Fruit fly (Drosophila melanogaster) whole organism, embryonic: ENCODE results near the gene CG1440.

ENCODE experiments used
- Awh ChIP-seq: fragments of 200-800 bp; sonication (Bioruptor generic); IDR thresholded peaks from 2 replicates; pipeline ENCODE4, ENCODE4 v1.3.6; 2022; ENCODE audit warnings: missing biosample characterization, missing genetic modification characterization
- Blimp-1 ChIP-seq: fragments of 200-800 bp; sonication (Bioruptor generic); optimal IDR thresholded peaks from 3 replicates; lab custom pipeline; 2018; ENCODE audit warnings: missing biosample characterization, missing genetic modification characterization, mild to moderate bottlenecking, moderate library complexity, missing genetic modification reagents
- CG10209 ChIP-seq: fragments of 200-800 bp; sonication (Bioruptor generic); optimal IDR thresholded peaks from 3 replicates; lab custom pipeline; 2017; ENCODE audit warnings: missing biosample characterization, mild to moderate bottlenecking, missing genetic modification characterization, missing genetic modification reagents
- CG10979 ChIP-seq: fragments of 200-800 bp; sonication (Bioruptor generic); optimal IDR thresholded peaks from 2 replicates; lab custom pipeline; 2018; ENCODE audit warnings: missing biosample characterization, mild to moderate bottlenecking, missing genetic modification characterization, moderate library complexity
- CG11696 ChIP-seq: fragments of 200-800 bp; sonication (Bioruptor generic); IDR thresholded peaks from 2 replicates; pipeline ENCODE4 v1.3.6; 2022; ENCODE audit warnings: missing biosample characterization, missing genetic modification characterization
- CG13123 ChIP-seq: fragments of 200-800 bp; sonication (Bioruptor generic); optimal IDR thresholded peaks from 2 replicates; lab custom pipeline; 2016; ENCODE audit warnings: missing biosample characterization, missing genetic modification characterization
- CG13624 ChIP-seq: fragments of 200-800 bp; sonication (Bioruptor generic); optimal IDR thresholded peaks from 2 replicates; lab custom pipeline; 2016; ENCODE audit warnings: missing biosample characterization, missing genetic modification characterization
- CG13775 ChIP-seq: fragments of 200-800 bp; sonication (Bioruptor generic); optimal IDR thresholded peaks from 3 replicates; lab custom pipeline; 2017; ENCODE audit warnings: missing biosample characterization, mild to moderate bottlenecking, missing genetic modification characterization
- CG14710 ChIP-seq: fragments of 200-800 bp; sonication (Bioruptor generic); optimal IDR thresholded peaks from 3 replicates; lab custom pipeline; 2019; ENCODE audit warnings: missing biosample characterization, mild to moderate bottlenecking, missing genetic modification characterization, moderate library complexity
- CG17359 ChIP-seq: fragments of 200-800 bp; sonication (Bioruptor generic); optimal IDR thresholded peaks from 3 replicates; lab custom pipeline; 2018; ENCODE audit warnings: missing biosample characterization, mild to moderate bottlenecking, missing genetic modification characterization, moderate library complexity
- CG17361 ChIP-seq: fragments of 200-800 bp; sonication (Bioruptor generic); IDR thresholded peaks from 3 replicates; pipeline ENCODE4 v1.3.6; 2022; ENCODE audit warnings: missing biosample characterization, missing genetic modification characterization
- CG2712 ChIP-seq: fragments of 200-800 bp; optimal IDR thresholded peaks from 3 replicates; lab custom pipeline; 2019; ENCODE audit warnings: missing biosample characterization, mild to moderate bottlenecking, missing genetic modification characterization, moderate library complexity
- CG30403 ChIP-seq: fragments of 200-800 bp; sonication (Bioruptor generic); optimal IDR thresholded peaks from 3 replicates; lab custom pipeline; 2016; ENCODE audit warnings: missing biosample characterization, missing genetic modification characterization
- CG32772 ChIP-seq: fragments of 200-800 bp; sonication (Bioruptor generic); IDR thresholded peaks from 2 replicates; pipeline ENCODE4 v1.3.6; 2022; ENCODE audit warnings: missing biosample characterization, missing genetic modification characterization
- CG34376 ChIP-seq: fragments of 200-800 bp; sonication (Bioruptor generic); optimal IDR thresholded peaks from 2 replicates; lab custom pipeline; 2018; ENCODE audit warnings: missing biosample characterization, mild to moderate bottlenecking, missing genetic modification characterization
- CG4360 ChIP-seq: fragments of 200-800 bp; sonication (Bioruptor generic); IDR thresholded peaks from 2 replicates; pipeline ENCODE4 v1.3.6; 2022; ENCODE audit warnings: missing biosample characterization, missing genetic modification characterization
- CG5180 ChIP-seq: fragments of 200-800 bp; sonication (Bioruptor generic); optimal IDR thresholded peaks from 3 replicates; lab custom pipeline; 2017; ENCODE audit warnings: missing biosample characterization, missing genetic modification characterization, mild to moderate bottlenecking, moderate library complexity, missing genetic modification reagents
- CG6791 ChIP-seq: fragments of 200-800 bp; sonication (Bioruptor generic); IDR thresholded peaks from 3 replicates; pipeline ENCODE4 v1.3.6; 2022; ENCODE audit warnings: missing biosample characterization, missing genetic modification characterization; ENCODE audit not compliant: partially characterized antibody
- CG7987 ChIP-seq: fragments of 200-800 bp; sonication (Bioruptor generic); optimal IDR thresholded peaks from 2 replicates; lab custom pipeline; 2018; ENCODE audit warnings: missing biosample characterization, mild to moderate bottlenecking, missing genetic modification characterization, moderate library complexity
- CG8290 ChIP-seq, 3 experiments: fragments of 200-800 bp; sonication (Bioruptor generic); optimal IDR thresholded peaks; 2 replicates each; lab custom pipeline; 2016 to 2019; ENCODE audit warnings: missing biosample characterization in 3 of 3, missing genetic modification characterization in 3 of 3, mild to moderate bottlenecking in 2 of 3, moderate library complexity in 1 of 3
- CG8359 ChIP-seq: fragments of 200-800 bp; sonication (Bioruptor generic); optimal IDR thresholded peaks from 2 replicates; lab custom pipeline; 2017; ENCODE audit warnings: missing biosample characterization, mild to moderate bottlenecking, missing genetic modification characterization, borderline replicate concordance
- CG8944 ChIP-seq: fragments of 200-800 bp; sonication (Bioruptor generic); optimal IDR thresholded peaks from 3 replicates; lab custom pipeline; 2016; ENCODE audit warnings: missing biosample characterization, missing genetic modification characterization
- CG9215 ChIP-seq: fragments of 200-800 bp; sonication (Bioruptor generic); IDR thresholded peaks from 2 replicates; pipeline ENCODE4 v1.3.6; 2022; ENCODE audit warnings: missing biosample characterization, missing genetic modification characterization
- Ets97D ChIP-seq: fragments of 200-800 bp; sonication (Bioruptor generic); optimal IDR thresholded peaks from 3 replicates; lab custom pipeline; 2016; ENCODE audit warnings: missing biosample characterization, missing genetic modification characterization
- HLH54F ChIP-seq: fragments of 200-800 bp; sonication (Bioruptor generic); optimal IDR thresholded peaks from 3 replicates; lab custom pipeline; 2016; ENCODE audit warnings: missing biosample characterization, missing genetic modification characterization
- HLHmδ ChIP-seq: fragments of 200-800 bp; sonication (Bioruptor generic); optimal IDR thresholded peaks from 2 replicates; lab custom pipeline; 2018; ENCODE audit warnings: missing biosample characterization, mild to moderate bottlenecking, missing genetic modification characterization, moderate library complexity
- Med ChIP-seq: fragments of 200-800 bp; sonication (Bioruptor generic); peaks from one replicate; lab custom pipeline; 2016; ENCODE audit warnings: missing biosample characterization, missing genetic modification characterization, mild to moderate bottlenecking, inconsistent platforms, moderate library complexity
- NfI ChIP-seq: fragments of 200-800 bp; sonication (Bioruptor generic); optimal IDR thresholded peaks from 3 replicates; lab custom pipeline; 2018; ENCODE audit warnings: missing biosample characterization, mild to moderate bottlenecking, missing genetic modification characterization, moderate library complexity
- Ptx1 ChIP-seq: fragments of 200-800 bp; sonication (Bioruptor generic); IDR thresholded peaks from 2 replicates; pipeline ENCODE4 v1.3.6; 2022; ENCODE audit warnings: missing biosample characterization, missing genetic modification characterization
- Trl ChIP-seq, 3 experiments: fragments of >200 bp in 2 of 3; fragments of 200-800 bp in 1 of 3; sonication (Bioruptor generic) in 1 of 3; optimal IDR thresholded peaks; 2 replicates in 1 of 3; 3 replicates in 2 of 3; lab custom pipeline; 2016 to 2017; ENCODE audit warnings: missing biosample characterization in 1 of 3, missing genetic modification characterization in 1 of 3
- az2 ChIP-seq: fragments of 200-800 bp; sonication (Bioruptor generic); optimal IDR thresholded peaks from 3 replicates; lab custom pipeline; 2016; ENCODE audit warnings: missing biosample characterization, missing genetic modification characterization
- bab2 ChIP-seq: fragments of 200-800 bp; sonication (Bioruptor generic); optimal IDR thresholded peaks from 2 replicates; lab custom pipeline; 2016; ENCODE audit warnings: missing biosample characterization, missing genetic modification characterization
- bbx ChIP-seq: fragments of 200-800 bp; sonication (Bioruptor generic); IDR thresholded peaks from 2 replicates; pipeline ENCODE4 v1.3.6; 2022; ENCODE audit warnings: missing biosample characterization, missing genetic modification characterization; ENCODE audit not compliant: partially characterized antibody
- chm ChIP-seq: fragments of 200-800 bp; sonication (Bioruptor generic); IDR thresholded peaks from 2 replicates; pipeline ENCODE4 v1.3.6; 2022; ENCODE audit warnings: missing biosample characterization, missing genetic modification characterization
- crc ChIP-seq: fragments of 200-800 bp; sonication (Bioruptor generic); optimal IDR thresholded peaks from 2 replicates; lab custom pipeline; 2016; ENCODE audit warnings: missing biosample characterization, missing genetic modification characterization
- gem ChIP-seq: fragments of 200-800 bp; sonication (Bioruptor generic); optimal IDR thresholded peaks from 2 replicates; lab custom pipeline; 2019; ENCODE audit warnings: missing biosample characterization, mild to moderate bottlenecking, missing genetic modification characterization, moderate library complexity
- gfzf ChIP-seq: fragments of 200-800 bp; sonication (Bioruptor generic); optimal IDR thresholded peaks from 2 replicates; lab custom pipeline; 2016; ENCODE audit warnings: missing biosample characterization, mild to moderate bottlenecking, missing genetic modification characterization, moderate library complexity
- hth ChIP-seq: fragments of >200 bp; optimal IDR thresholded peaks from 2 replicates; lab custom pipeline; 2017; ENCODE audit warnings: inconsistent platforms
- jumu ChIP-seq: fragments of 200-800 bp; sonication (Bioruptor generic); optimal IDR thresholded peaks from 3 replicates; lab custom pipeline; 2016; ENCODE audit warnings: missing biosample characterization, missing genetic modification characterization
- kah ChIP-seq: fragments of 200-800 bp; sonication (Bioruptor generic); optimal IDR thresholded peaks from 2 replicates; lab custom pipeline; 2018; ENCODE audit warnings: missing biosample characterization, mild to moderate bottlenecking, missing genetic modification characterization
- nom ChIP-seq: fragments of 200-800 bp; sonication (Bioruptor generic); optimal IDR thresholded peaks from 2 replicates; lab custom pipeline; 2017; ENCODE audit warnings: missing biosample characterization, missing genetic modification characterization, mild to moderate bottlenecking, moderate library complexity, missing genetic modification reagents
- sens ChIP-seq: fragments of 200-800 bp; sonication (Bioruptor generic); peaks from one replicate; lab custom pipeline; 2016; ENCODE audit warnings: missing biosample characterization, missing genetic modification characterization
- ssp ChIP-seq: fragments of 200-800 bp; sonication (Bioruptor generic); IDR thresholded peaks from 2 replicates; pipeline ENCODE4 v1.3.6; 2022; ENCODE audit warnings: missing biosample characterization, missing genetic modification characterization
- stwl ChIP-seq: fragments of 200-800 bp; sonication (Bioruptor generic); optimal IDR thresholded peaks from 3 replicates; lab custom pipeline; 2018; ENCODE audit warnings: missing biosample characterization, mild to moderate bottlenecking, missing genetic modification characterization, moderate library complexity
- tap ChIP-seq: fragments of 200-800 bp; optimal IDR thresholded peaks from 3 replicates; lab custom pipeline; 2019; ENCODE audit warnings: missing biosample characterization, mild to moderate bottlenecking, missing genetic modification characterization, moderate library complexity
- tin ChIP-seq: fragments of 200-800 bp; sonication (Bioruptor generic); optimal IDR thresholded peaks from 3 replicates; lab custom pipeline; 2016; ENCODE audit warnings: missing biosample characterization, missing genetic modification characterization
- tio ChIP-seq: fragments of 200-800 bp; sonication (Bioruptor generic); optimal IDR thresholded peaks from 2 replicates; lab custom pipeline; 2017; ENCODE audit warnings: missing biosample characterization, missing genetic modification characterization, inconsistent platforms
- twi ChIP-seq: fragments of 200-800 bp; optimal IDR thresholded peaks from 2 replicates; lab custom pipeline; 2019; ENCODE audit warnings: missing biosample characterization, mild to moderate bottlenecking, missing genetic modification characterization, moderate library complexity
- wek ChIP-seq: fragments of 200-800 bp; sonication (Bioruptor generic); optimal IDR thresholded peaks from 3 replicates; lab custom pipeline; 2018; ENCODE audit warnings: missing biosample characterization, mild to moderate bottlenecking, missing genetic modification characterization, moderate library complexity
- zfh1 ChIP-seq: fragments of 200-800 bp; sonication (Bioruptor generic); IDR thresholded peaks from 3 replicates; pipeline ENCODE4 v1.3.6; 2022; ENCODE audit warnings: missing biosample characterization, missing genetic modification characterization

CG1440 gene

dm6 chrX:8416956-8417355, 19.9 kb upstream of the CG1440 start (continued):
- TF ChIP-seq CG13624 (GFP tag; lab: Kevin White, UChicago) (peak; percentile 36), crc (GFP tag; lab: Kevin White, UChicago) (peak; percentile 36), twi (tag; lab: Kevin White, UChicago) (no peak), sens (GFP tag; lab: Kevin White, UChicago) (peak; percentile 94), CG2712 (tag; lab: Kevin White, UChicago) (no peak), CG30403 (GFP tag; lab: Kevin White, UChicago) (peak; percentile 7), Ets97D (GFP tag; lab: Kevin White, UChicago) (no peak), wek (no peak), CG10209 (GFP tag; lab: Kevin White, UChicago) (no peak), CG34376 (GFP tag; lab: Kevin White, UChicago) (no peak), HLH54F (GFP tag; lab: Kevin White, UChicago) (no peak), NfI (GFP tag; lab: Kevin White, UChicago) (no peak), tap (tag; lab: Kevin White, UChicago) (no peak), CG17359 (tag; lab: Kevin White, UChicago) (peak; percentile 38), tio (GFP tag; lab: Kevin White, UChicago) (no peak), CG17361 (GFP tag; lab: Robert Waterston, UW) (peak; percentile 22; the same call in 1 of the 3 replicates), Med (GFP tag; lab: Kevin White, UChicago) (peak; percentile 68), gem (peak; percentile 34), Trl (optimal IDR thresholded peaks at IDR 0.05; lab: Kevin White, UChicago) (no peak), Trl (GFP tag; optimal IDR thresholded peaks at IDR 0.05; lab: Kevin White, UChicago) (peak; percentile 46), CG11696 (GFP tag; lab: Robert Waterston, UW) (peak; percentile 64), tin (GFP tag; lab: Kevin White, UChicago) (peak; percentile 23), jumu (peak; percentile 29), az2 (GFP tag; lab: Kevin White, UChicago) (peak; percentile 18), CG8290 (GFP tag; optimal IDR thresholded peaks at IDR 0.05; lab: Kevin White, UChicago) (peak; percentile 10), CG8290 (tag; optimal IDR thresholded peaks at IDR 0.05; lab: Kevin White, UChicago) (no peak), Awh (GFP tag; lab: Robert Waterston, UW) (no peak), CG32772 (GFP tag; lab: Robert Waterston, UW) (0 out of 2 replicates have a peak, but pooled peaks have one; percentile 20), zfh1 (GFP tag; lab: Robert Waterston, UW) (0 out of 3 replicates have a peak, but pooled peaks have one; percentile 30), bab2 (GFP tag; lab: Kevin White, UChicago) (peak; percentile 32), CG8359 (no peak), CG8944 (GFP tag; lab: Kevin White, UChicago) (no peak)
- TF ChIP-seq, all 482 proteins: peak for 42

DNA sequence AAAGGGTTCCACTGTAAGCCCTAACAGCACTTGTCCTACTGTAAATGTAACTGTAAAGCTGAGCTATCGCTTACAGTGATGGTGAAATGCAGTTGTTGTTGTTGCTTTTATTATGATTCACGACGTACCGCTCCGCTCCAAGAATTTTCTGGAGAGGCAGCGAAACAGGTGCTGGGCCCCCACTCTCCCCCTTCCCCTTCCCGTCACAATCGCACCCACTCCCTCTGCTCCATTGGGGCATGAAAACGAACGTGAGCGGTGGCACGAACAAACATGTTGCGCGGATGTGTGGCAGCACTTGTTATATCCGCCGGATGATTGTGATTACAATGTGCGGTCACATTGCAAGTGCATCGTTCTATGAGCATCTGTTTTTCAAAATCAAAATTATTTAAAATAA, 17.3 kb upstream of the CG1440 start:
- TF ChIP-seq CG4360 (GFP tag; lab: Robert Waterston, UW) (peak; percentile 71), CG6791 (GFP tag; lab: Robert Waterston, UW) (peak; percentile 15; the same call in 1 of the 3 replicates), stwl (peak; percentile 51), Ptx1 (no peak), CG7987 (GFP tag; lab: Kevin White, UChicago) (no peak), Blimp-1 (GFP tag; lab: Kevin White, UChicago) (peak; percentile 45), CG13123 (GFP tag; lab: Kevin White, UChicago) (no peak), kah (GFP tag; lab: Kevin White, UChicago) (peak; percentile 4), CG14710 (tag; lab: Kevin White, UChicago) (peak; percentile 43), nom (GFP tag; lab: Kevin White, UChicago) (peak; percentile 52), CG5180 (GFP tag; lab: Kevin White, UChicago) (peak; percentile 66), gfzf (GFP tag; lab: Kevin White, UChicago) (peak; percentile 28), hth (lab: Kevin White, UChicago) (no peak), CG9215 (GFP tag; lab: Robert Waterston, UW) (no peak), NfI (GFP tag; lab: Kevin White, UChicago) (no peak), bbx (GFP tag; lab: Robert Waterston, UW) (no peak), chm (GFP tag; lab: Robert Waterston, UW) (0 out of 2 replicates have a peak, but pooled peaks have one; percentile 10), ssp (no peak), CG13775 (peak; percentile 58), CG10979 (tag; lab: Kevin White, UChicago) (no peak), HLHmδ (GFP tag; lab: Kevin White, UChicago) (peak; percentile 72)
